Fruit fly (Drosophila melanogaster) whole organism, adult: ENCODE results near the gene CG32365.

ENCODE experiments used
- CG14711 ChIP-seq: fragments of 200-800 bp; sonication (Bioruptor generic); optimal IDR thresholded peaks from 2 replicates; lab custom pipeline; 2018; ENCODE audit warnings: missing biosample characterization, mild to moderate bottlenecking, missing genetic modification characterization, moderate library complexity
- CG1620 ChIP-seq: fragments of 200-800 bp; sonication (Bioruptor generic); optimal IDR thresholded peaks from 2 replicates; lab custom pipeline; 2016; ENCODE audit warnings: missing biosample characterization, missing genetic modification characterization
- CG7045 ChIP-seq: fragments of 200-800 bp; sonication (Bioruptor generic); optimal IDR thresholded peaks from 2 replicates; lab custom pipeline; 2017; ENCODE audit warnings: missing biosample characterization, mild to moderate bottlenecking, missing genetic modification characterization
- CG7101 ChIP-seq: fragments of 200-800 bp; sonication (Bioruptor generic); optimal IDR thresholded peaks from 2 replicates; lab custom pipeline; 2018; ENCODE audit warnings: missing biosample characterization, mild to moderate bottlenecking, missing genetic modification characterization, moderate library complexity
- Clk ChIP-seq: fragments of 200-800 bp; sonication (Bioruptor generic); optimal IDR thresholded peaks from 2 replicates; lab custom pipeline; 2017; ENCODE audit warnings: missing biosample characterization, missing genetic modification characterization
- Crg-1 ChIP-seq: fragments of 200-800 bp; sonication (Bioruptor generic); optimal IDR thresholded peaks from 2 replicates; lab custom pipeline; 2016; ENCODE audit warnings: missing biosample characterization, missing genetic modification characterization
- Mnt ChIP-seq: fragments of 200-800 bp; sonication (Bioruptor generic); optimal IDR thresholded peaks from 2 replicates; lab custom pipeline; 2016; ENCODE audit warnings: missing biosample characterization, mild to moderate bottlenecking, missing genetic modification characterization
- bab1 ChIP-seq: fragments of 200-800 bp; sonication (Bioruptor generic); optimal IDR thresholded peaks from 3 replicates; lab custom pipeline; 2019; ENCODE audit warnings: missing biosample characterization, mild to moderate bottlenecking, missing genetic modification characterization, moderate library complexity
- kay ChIP-seq: fragments of 200-800 bp; sonication (Bioruptor generic); peaks from one replicate; lab custom pipeline; 2016; ENCODE audit warnings: missing biosample characterization, missing genetic modification characterization, borderline replicate concordance
- tj ChIP-seq: fragments of 200-800 bp; sonication (Bioruptor generic); optimal IDR thresholded peaks from 3 replicates; lab custom pipeline; 2017; ENCODE audit warnings: missing biosample characterization, mild to moderate bottlenecking, missing genetic modification characterization, moderate library complexity

- TF ChIP-seq Crg-1 (GFP tag; lab: Kevin White, UChicago) (no peak), Clk (GFP tag; lab: Kevin White, UChicago) (no peak), kay (no peak), bab1 (GFP tag; lab: Kevin White, UChicago) (no peak), CG7101 (tag; lab: Kevin White, UChicago) (no peak), CG7045 (GFP tag; lab: Kevin White, UChicago) (no peak), CG1620 (GFP tag; lab: Kevin White, UChicago) (no peak), CG14711 (tag; lab: Kevin White, UChicago) (no peak), tj (no peak), Mnt (GFP tag; lab: Kevin White, UChicago) (no peak)
Measured at dm6 chr3L:7934857-7935256, 66.0 kb downstream of the CG32365 start.
